Worm (Caenorhabditis elegans): Measurements from ENCODE around the gene tars-1.

- TF ChIP-seq tbx-2 (tag; optimal IDR thresholded peaks at IDR 0.05) (no peak), ztf-11 (tag; optimal IDR thresholded peaks at IDR 0.05) (no peak), elt-2 (tag; optimal IDR thresholded peaks at IDR 0.05) (no peak), pqm-1 (tag; optimal IDR thresholded peaks at IDR 0.05) (no peak), C04F5.9 (tag; optimal IDR thresholded peaks at IDR 0.05) (no peak), lin-15B (tag; optimal IDR thresholded peaks at IDR 0.05) (no peak), zag-1 (tag; optimal IDR thresholded peaks at IDR 0.05) (no peak), grh-1 (GFP tag; IDR thresholded peaks at IDR 0.05) (no peak), ceh-90 (tag; optimal IDR thresholded peaks at IDR 0.05) (no peak), vab-15 (tag; optimal IDR thresholded peaks at IDR 0.05) (no peak), nhr-12 (tag; optimal IDR thresholded peaks at IDR 0.05) (no peak), blmp-1 (tag; optimal IDR thresholded peaks at IDR 0.05) (no peak)
Measured at ce11 chrII:11742320-11742719, 46.9 kb upstream of the tars-1 start.
